Worm (Caenorhabditis elegans) whole organism, dauer: ENCODE results near the gene nhr-282.
"Not testable (repeated sequence)": the region's sequence is repeated elsewhere in the genome, so short reads cannot be mapped to it uniquely, and the experiment has no call there.

ENCODE experiments used
- unc-62 ChIP-seq: sonication (generic microtip); optimal IDR thresholded peaks from 2 replicates; lab custom pipeline; 2017; ENCODE audit warnings: missing biosample characterization, missing genetic modification reagents, missing genetic modification characterization

nhr-282 gene

DNA sequence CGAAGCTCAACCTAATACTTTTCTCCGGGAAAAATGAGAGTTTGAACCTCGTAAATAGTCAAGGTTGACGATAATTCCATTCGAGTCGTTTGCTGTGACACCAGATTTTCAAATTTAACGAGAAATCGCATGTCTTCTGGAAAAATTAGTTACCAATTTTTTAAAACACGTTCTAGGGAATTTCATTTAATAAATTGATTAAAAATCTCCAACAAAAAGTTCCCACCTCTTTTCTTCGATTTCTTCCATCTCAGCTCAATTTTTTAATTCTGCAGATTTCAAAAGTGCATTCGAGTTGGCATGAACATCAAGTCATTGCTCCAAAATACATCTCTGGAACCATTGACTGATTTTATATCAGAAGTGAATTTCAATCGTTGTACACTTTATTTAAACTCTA is at the start of gene nhr-282:
Gene nhr-282 (plus strand): TSS at position 301 of the 400 bp plus-strand sequence.
- TF ChIP-seq unc-62 (GFP tag; lab: Kevin White, UChicago): not testable (repeated sequence)

DNA sequence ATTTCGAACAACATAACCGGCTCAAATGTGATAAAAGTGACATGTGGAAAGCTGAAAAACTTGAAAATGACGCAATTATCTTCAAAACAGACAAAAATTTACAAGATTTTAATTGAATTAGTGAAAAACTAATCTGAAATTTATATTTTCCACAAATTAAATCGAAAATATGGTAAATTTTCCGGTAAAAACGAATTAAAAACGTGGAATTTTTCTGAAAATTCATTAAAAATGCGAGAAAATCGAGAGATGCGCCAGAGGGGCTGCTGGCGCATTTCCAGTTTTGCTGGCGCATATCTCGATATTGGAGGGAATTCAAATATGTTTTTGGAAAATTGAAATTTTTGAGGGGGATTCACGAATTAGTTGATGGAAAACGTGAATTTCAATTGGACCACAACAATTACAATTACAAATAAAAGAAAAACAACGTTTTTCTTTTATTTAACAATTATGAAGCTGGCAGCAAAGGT is 45.9 kb upstream of the nhr-282 start, which contains the start of the genes haf-3 and F57A10.2:
Gene haf-3 (minus strand): TSS at position 51 of the 473 bp plus-strand sequence.
Gene F57A10.2 (plus strand): TSS at position 454 of the 473 bp plus-strand sequence.
- no peak for TF ChIP-seq unc-62 (GFP tag; lab: Kevin White, UChicago)

DNA sequence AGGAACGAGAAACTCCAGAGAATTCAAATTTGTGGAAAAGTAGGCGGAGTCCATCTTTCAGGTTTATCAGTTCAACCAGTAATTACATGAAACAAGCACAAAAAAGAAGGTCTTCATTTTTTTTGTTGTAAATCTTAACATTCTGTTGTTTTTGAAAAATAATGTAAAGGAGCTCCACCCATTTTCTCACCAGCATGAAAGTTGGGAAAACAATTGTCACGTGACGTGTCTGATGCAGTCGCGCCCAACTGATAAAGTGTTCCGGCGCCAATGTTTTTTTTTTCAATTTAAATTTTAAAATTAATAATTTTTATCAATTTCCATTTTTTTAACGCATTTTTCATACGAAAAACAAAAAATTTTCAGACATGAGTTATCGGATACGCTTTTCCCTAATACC is 43.0 kb upstream of the nhr-282 start, which contains the start of gene F57A10.4:
Gene F57A10.4 (plus strand): TSS at position 367 of the 400 bp plus-strand sequence.
- no peak for TF ChIP-seq unc-62 (GFP tag; lab: Kevin White, UChicago)

DNA sequence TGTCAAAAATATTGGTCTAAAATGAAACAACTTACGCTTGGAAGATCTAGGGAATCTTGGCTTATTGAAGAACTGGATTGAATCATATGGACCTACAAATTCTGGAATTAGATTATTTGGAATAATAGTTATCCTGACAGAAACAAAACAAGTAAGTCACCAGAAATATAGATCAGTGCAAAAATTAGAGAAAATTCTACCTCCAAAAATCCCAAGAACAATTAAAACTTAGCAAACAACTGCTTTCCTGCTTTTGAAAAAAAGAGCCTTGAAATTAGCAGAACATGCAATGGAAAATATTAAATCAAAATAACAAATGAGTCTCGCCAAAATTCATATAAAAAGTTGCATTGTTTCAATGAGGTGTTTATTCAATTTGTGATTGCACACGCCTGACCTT is 38.9 kb upstream of the nhr-282 start, which contains the start of gene nhr-60:
Gene nhr-60 (minus strand): TSS at position 101 of the 400 bp plus-strand sequence.
- TF ChIP-seq unc-62 (GFP tag; lab: Kevin White, UChicago): no peak

ce11 chrV:15773941-15774340 is 38.1 kb upstream of the nhr-282 start:
- no peak for TF ChIP-seq unc-62 (GFP tag; lab: Kevin White, UChicago)

DNA sequence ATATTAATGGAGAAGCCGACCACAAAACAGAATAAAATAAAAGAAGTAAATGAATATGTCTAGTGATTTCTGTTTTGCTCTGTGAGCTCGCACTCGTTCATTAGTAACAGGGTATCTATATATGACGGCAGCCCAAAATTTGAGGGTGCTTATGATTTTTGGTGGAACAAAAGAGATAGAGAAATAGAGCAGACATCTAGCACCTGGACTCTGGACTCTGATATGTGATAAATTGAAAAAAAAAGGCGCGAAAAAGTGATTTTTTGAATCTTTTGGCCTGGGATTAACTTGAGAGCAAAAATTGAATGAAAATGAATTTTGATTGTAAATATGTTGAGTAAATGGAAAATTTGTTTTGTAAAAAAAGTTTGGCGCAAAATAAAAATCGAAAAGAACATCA is 35.4 kb upstream of the nhr-282 start, which contains the start of gene nhr-283:
Gene nhr-283 (minus strand): TSS at position 101 of the 400 bp plus-strand sequence.
- TF ChIP-seq unc-62 (GFP tag; lab: Kevin White, UChicago): no peak

ce11 chrV:15779128-15779729 is 32.9 kb upstream of the nhr-282 start, which contains the start of the genes nhr-285 and irld-52:
nhr-285 (minus strand) TSS chrV:15779228.
irld-52 (plus strand) TSS chrV:15779679.
- no peak for TF ChIP-seq unc-62 (GFP tag; lab: Kevin White, UChicago)

- no peak for TF ChIP-seq unc-62 (GFP tag; lab: Kevin White, UChicago)
Observed at ce11 chrV:15781086-15781485, 31.0 kb upstream of the nhr-282 start, which contains the start of gene T26E4.2. T26E4.2 (plus strand) TSS chrV:15781386.

DNA sequence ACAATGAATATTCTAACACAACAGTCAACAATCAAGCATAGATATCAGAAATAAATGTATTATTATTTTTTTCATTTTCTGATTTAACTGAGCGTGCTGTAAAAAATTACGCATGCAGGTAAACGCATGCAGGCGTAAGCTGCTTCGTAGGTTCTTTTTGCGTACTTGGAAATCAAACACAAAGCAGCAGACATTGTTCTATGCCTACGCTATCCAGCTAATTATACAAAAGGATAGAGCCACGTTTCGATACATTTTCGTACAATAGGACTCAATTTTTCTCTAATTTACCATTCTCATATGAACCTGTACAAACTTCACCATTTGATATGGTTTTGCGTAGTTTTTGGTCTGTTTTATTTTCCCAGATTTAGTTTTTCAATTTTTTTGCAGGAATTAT is 29.6 kb upstream of the nhr-282 start, which contains the start of gene T26E4.3:
Gene T26E4.3 (plus strand): TSS at position 301 of the 400 bp plus-strand sequence.
- TF ChIP-seq unc-62 (GFP tag; lab: Kevin White, UChicago): no peak

ce11 chrV:15792409-15792808 is 19.7 kb upstream of the nhr-282 start, which contains the start of gene T26E4.4:
T26E4.4 (minus strand) TSS chrV:15792509.
- TF ChIP-seq unc-62 (GFP tag; lab: Kevin White, UChicago): no peak

DNA sequence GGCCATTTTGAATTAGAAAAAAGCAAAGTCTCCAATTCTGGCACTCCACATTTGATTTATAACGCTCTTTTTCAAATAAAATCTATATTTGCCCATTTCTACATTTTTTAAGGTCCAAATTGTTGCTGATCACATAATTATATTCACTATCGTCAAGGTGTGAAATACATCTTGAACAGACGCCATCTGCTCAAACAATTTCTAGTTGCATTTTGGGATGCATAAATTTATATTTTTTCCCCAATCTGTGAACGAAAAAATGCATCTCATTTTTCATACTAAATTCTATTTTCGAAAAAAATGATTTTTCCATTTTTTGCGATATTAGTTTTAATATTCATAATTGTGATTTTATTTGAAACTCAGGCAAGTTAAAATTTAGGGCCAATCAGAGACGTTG is 18.8 kb upstream of the nhr-282 start, which contains the start of gene T26E4.7:
Gene T26E4.7 (plus strand): TSS at position 301 of the 400 bp plus-strand sequence.
- TF ChIP-seq unc-62 (GFP tag; lab: Kevin White, UChicago): no peak

- no peak for TF ChIP-seq unc-62 (GFP tag; lab: Kevin White, UChicago)
Observed at ce11 chrV:15796087-15796486, 16.0 kb upstream of the nhr-282 start, which contains the start of gene nhr-223. nhr-223 (plus strand) TSS chrV:15796387.

ce11 chrV:15798108-15798507 is 14.0 kb upstream of the nhr-282 start, which contains the start of gene T26E4.10:
T26E4.10 (minus strand) TSS chrV:15798208.
- TF ChIP-seq unc-62 (GFP tag; lab: Kevin White, UChicago): no peak

DNA sequence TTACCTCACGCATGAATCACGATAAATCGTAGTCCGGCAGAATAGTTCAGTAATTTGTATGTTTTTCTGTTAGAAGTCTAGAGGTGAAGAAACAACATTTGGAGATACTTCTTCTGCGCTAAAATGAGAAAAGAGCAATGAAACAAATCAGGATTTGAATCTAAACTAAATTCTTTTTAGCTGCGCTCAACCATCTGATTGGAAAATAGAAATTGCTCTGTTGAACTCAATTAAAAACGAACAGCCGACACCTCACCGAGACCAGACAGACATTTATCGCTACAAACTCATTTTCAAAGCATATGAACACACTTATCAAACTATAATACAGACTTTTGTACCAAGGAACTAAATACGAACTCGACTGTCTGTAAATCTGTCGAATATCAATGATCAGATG is 9.5 kb upstream of the nhr-282 start, which contains the start of gene T26E4.9:
Gene T26E4.9 (minus strand): TSS at position 101 of the 400 bp plus-strand sequence.
- not testable (repeated sequence) for TF ChIP-seq unc-62 (GFP tag; lab: Kevin White, UChicago)

DNA sequence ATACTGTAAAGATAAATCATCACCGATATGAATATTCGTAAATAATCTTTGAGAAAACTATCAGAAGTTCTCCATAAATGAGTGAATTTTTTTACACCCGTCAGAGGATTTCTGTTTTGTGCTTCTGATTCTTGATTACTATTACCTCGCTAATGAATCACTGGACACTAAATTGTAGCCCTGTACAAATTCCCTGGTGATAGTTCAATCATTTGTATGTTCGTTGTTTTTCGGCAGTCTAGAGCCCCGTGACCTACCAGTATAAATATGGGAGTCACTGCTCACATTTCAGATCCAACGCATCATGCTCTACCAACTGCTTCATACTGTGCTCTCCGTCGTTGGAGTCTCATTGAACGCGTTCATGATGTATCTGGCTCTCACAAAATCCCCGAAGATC is 9.0 kb upstream of the nhr-282 start, which contains the start of gene srd-27:
Gene srd-27 (plus strand): TSS at position 301 of the 400 bp plus-strand sequence.
- TF ChIP-seq unc-62 (GFP tag; lab: Kevin White, UChicago): not testable (repeated sequence)

DNA sequence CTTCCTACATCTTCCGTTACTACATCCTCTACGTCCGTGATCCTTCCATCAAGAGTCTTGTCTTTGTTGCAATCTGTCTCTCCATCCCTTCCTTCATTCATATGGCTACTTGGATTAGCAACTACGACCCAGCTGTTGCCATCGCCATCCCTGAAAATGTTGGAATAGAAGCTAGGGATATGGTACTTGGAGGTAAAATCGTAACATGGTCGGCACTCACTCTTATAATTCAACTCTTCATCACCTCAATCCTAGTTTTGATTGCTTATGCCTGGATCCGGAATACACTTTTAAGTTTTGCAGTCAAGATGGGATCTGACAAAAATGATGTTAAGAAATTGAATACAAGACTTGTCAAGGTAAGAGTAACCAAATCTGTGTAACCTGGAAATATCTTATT is 8.3 kb upstream of the nhr-282 start, which contains the start of gene T26E4.18:
Gene T26E4.18 (minus strand): TSS at position 101 of the 400 bp plus-strand sequence.
- not testable (repeated sequence) for TF ChIP-seq unc-62 (GFP tag; lab: Kevin White, UChicago)
